Worm (Caenorhabditis elegans): ENCODE measurements around the gene lat-1.

The lat-1 gene

ce11 chrII:8854874-8855273, 41.8 kb upstream of the lat-1 start:
- TF ChIP-seq T07F8.4 (tag; optimal IDR thresholded peaks at IDR 0.05) (no peak), ztf-25 (GFP tag; IDR thresholded peaks at IDR 0.05) (no peak), ekl-4 (GFP tag; IDR thresholded peaks at IDR 0.05) (no peak), ztf-3 (GFP tag; optimal IDR thresholded peaks at IDR 0.05) (no peak), dpff-1 (tag; optimal IDR thresholded peaks at IDR 0.05) (no peak), nfyb-1 (GFP tag; IDR thresholded peaks at IDR 0.05) (no peak), ceh-100 (GFP tag; IDR thresholded peaks at IDR 0.05) (no peak), ztf-18 (tag; optimal IDR thresholded peaks at IDR 0.05) (no peak), B0035.1 (tag; optimal IDR thresholded peaks at IDR 0.05) (no peak), madf-10 (tag; optimal IDR thresholded peaks at IDR 0.05) (no peak), hsf-1 (GFP tag; IDR thresholded peaks at IDR 0.05) (no peak), lin-26 (GFP tag; IDR thresholded peaks at IDR 0.05) (no peak), aptf-3 (GFP tag; IDR thresholded peaks at IDR 0.05) (no peak), lag-1 (GFP tag; IDR thresholded peaks at IDR 0.05) (no peak), tlf-1 (GFP tag; optimal IDR thresholded peaks at IDR 0.05) (no peak), unc-130 (GFP tag; optimal IDR thresholded peaks at IDR 0.05) (no peak), ccch-3 (GFP tag; optimal IDR thresholded peaks at IDR 0.05) (no peak)

- TF ChIP-seq tbx-9 (tag; optimal IDR thresholded peaks at IDR 0.05; ENCODE audit: borderline replicate concordance) (no peak), K11D2.4 (GFP tag; IDR thresholded peaks at IDR 0.05) (no peak), ZK185.1 (tag; optimal IDR thresholded peaks at IDR 0.05; ENCODE audit: poor library complexity, severe bottlenecking) (no peak), aptf-2 (GFP tag; conservative IDR thresholded peaks at IDR 0.05) (no peak), repo-1 (tag; optimal IDR thresholded peaks at IDR 0.05) (no peak), pha-4 (tag; optimal IDR thresholded peaks at IDR 0.05) (no peak), die-1 (tag; optimal IDR thresholded peaks at IDR 0.05) (no peak), cebp-2 (GFP tag; IDR thresholded peaks at IDR 0.05) (no peak), zfh-2 (GFP tag; conservative IDR thresholded peaks at IDR 0.05) (no peak)
Observed at ce11 chrII:8856524-8856923, 40.1 kb upstream of the lat-1 start.

ce11 chrII:8857074-8857473, 39.6 kb upstream of the lat-1 start:
- TF ChIP-seq ZK185.1 (tag; optimal IDR thresholded peaks at IDR 0.05; ENCODE audit: poor library complexity, severe bottlenecking) (no peak), ztf-28 (GFP tag; IDR thresholded peaks at IDR 0.05) (no peak), hlh-12 (tag; optimal IDR thresholded peaks at IDR 0.05) (no peak), nhr-90 (tag; optimal IDR thresholded peaks at IDR 0.05) (no peak), aptf-3 (GFP tag; IDR thresholded peaks at IDR 0.05) (no peak), egl-18 (GFP tag; IDR thresholded peaks at IDR 0.05) (no peak), him-1 (tag; optimal IDR thresholded peaks at IDR 0.05) (no peak), snpc-3.4 (tag; optimal IDR thresholded peaks at IDR 0.05) (no peak), snpc-1.1 (tag; optimal IDR thresholded peaks at IDR 0.05; ENCODE audit: insufficient read depth) (no peak), ztf-26 (tag; optimal IDR thresholded peaks at IDR 0.05) (no peak), snpc-1.3 (tag; optimal IDR thresholded peaks at IDR 0.05; ENCODE audit: insufficient read depth) (no peak), Y56A3A.18 (GFP tag; IDR thresholded peaks at IDR 0.05) (no peak), F55B11.4 (tag; optimal IDR thresholded peaks at IDR 0.05; ENCODE audit: borderline replicate concordance, insufficient read depth) (no peak), somi-1 (GFP tag; optimal IDR thresholded peaks at IDR 0.05) (no peak), Y53G8AR.9 (GFP tag; conservative IDR thresholded peaks at IDR 0.05) (no peak), mcd-1 (GFP tag; IDR thresholded peaks at IDR 0.05) (no peak), tbp1 (GFP tag; optimal IDR thresholded peaks at IDR 0.05) (no peak), lin-54 (GFP tag; optimal IDR thresholded peaks at IDR 0.05) (no peak)

All from whole organism, young adult.